Worm (Caenorhabditis elegans) whole organism, L2 larva: ENCODE results near the gene str-156.

Experiments used
- ZK546.5 ChIP-seq: sonication (generic microtip); optimal IDR thresholded peaks from 2 replicates; lab custom pipeline; 2017; ENCODE audit warnings: missing biosample characterization, missing genetic modification characterization
- ama-1 ChIP-seq: fragments of 150-350 bp; optimal IDR thresholded peaks from 2 replicates; lab custom pipeline; 2018; ENCODE audit warnings: inconsistent platforms
- elt-1 ChIP-seq: fragments of 150-350 bp; optimal IDR thresholded peaks from 2 replicates; lab custom pipeline; 2014; ENCODE audit warnings: missing biosample characterization, missing genetic modification characterization
- elt-3 ChIP-seq: sonication (generic microtip); optimal IDR thresholded peaks from 2 replicates; lab custom pipeline; 2017; ENCODE audit warnings: missing biosample characterization, missing genetic modification characterization
- fos-1 ChIP-seq: fragments of 150-350 bp; optimal IDR thresholded peaks from 2 replicates; lab custom pipeline; 2014; ENCODE audit warnings: missing biosample characterization, missing genetic modification characterization
- nhr-11 ChIP-seq: fragments of 150-350 bp; optimal IDR thresholded peaks from 2 replicates; lab custom pipeline; 2014; ENCODE audit warnings: missing biosample characterization, missing genetic modification characterization
- nhr-129 ChIP-seq: fragments of 150-350 bp; optimal IDR thresholded peaks from 2 replicates; lab custom pipeline; 2014; ENCODE audit warnings: missing biosample characterization, missing genetic modification characterization
- nhr-25 ChIP-seq: fragments of 150-350 bp; sonication (generic microtip); optimal IDR thresholded peaks from 3 replicates; lab custom pipeline; 2014; ENCODE audit warnings: missing biosample characterization, missing genetic modification characterization
- skn-1 ChIP-seq: sonication (generic microtip); optimal IDR thresholded peaks from 2 replicates; lab custom pipeline; 2017; ENCODE audit warnings: missing biosample characterization, missing genetic modification characterization
- ztf-11 ChIP-seq: sonication (generic microtip); optimal IDR thresholded peaks from 2 replicates; lab custom pipeline; 2017; ENCODE audit warnings: missing biosample characterization, missing genetic modification characterization

- TF ChIP-seq ZK546.5 (tag; lab: Kevin White, UChicago) = no peak
- TF ChIP-seq skn-1 (tag; lab: Kevin White, UChicago) = no peak
- no peak for TF ChIP-seq ama-1
- TF ChIP-seq elt-3 (tag; lab: Kevin White, UChicago) = no peak
- TF ChIP-seq ztf-11 (tag; lab: Kevin White, UChicago) = no peak
- no peak for TF ChIP-seq nhr-25 (tag; lab: Kevin White, UChicago)
- TF ChIP-seq nhr-129 = no peak
- TF ChIP-seq fos-1 = no peak
- no peak for TF ChIP-seq nhr-11
- no peak for TF ChIP-seq elt-1 (tag; lab: Kevin White, UChicago)
These were observed 4.2 kb upstream of the str-156 start, which contains the start of gene str-159 for ce11 chrIV:4909039-4909438.
